Worm (Caenorhabditis elegans): ENCODE data around the gene ucp-4.
"Not testable (repeated sequence)": the region's sequence is repeated elsewhere in the genome, so short reads cannot be mapped to it uniquely, and the experiment has no call there.

ucp-4 gene

DNA sequence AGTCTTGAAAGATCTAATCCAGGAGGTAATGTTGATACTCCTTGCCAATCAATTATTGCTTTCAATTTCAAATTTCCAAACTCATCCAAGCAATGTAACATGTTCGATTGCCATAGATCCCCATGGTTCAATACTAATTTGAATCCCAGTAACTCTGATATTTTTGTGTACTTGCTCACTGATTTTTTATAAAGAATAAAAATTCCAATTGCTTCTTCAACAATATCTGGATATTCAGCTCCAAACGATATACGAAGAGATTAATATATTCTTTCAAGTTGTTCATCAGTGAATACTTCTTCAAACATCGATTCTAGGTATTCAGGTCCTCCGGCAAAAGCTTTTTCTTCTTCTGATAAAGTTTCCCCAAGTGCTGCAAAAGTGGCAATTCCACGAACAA lies 45.7 kb downstream of the ucp-4 start, which contains the start of gene E02C12.11:
Gene E02C12.11, minus strand, starts transcription at position 101 of the 400 bp plus-strand sequence.
- TF ChIP-seq mel-28 (tag; optimal IDR thresholded peaks at IDR 0.05; ENCODE audit: borderline replicate concordance); atf-7 (tag; optimal IDR thresholded peaks at IDR 0.05); tbx-9 (tag; optimal IDR thresholded peaks at IDR 0.05; ENCODE audit: borderline replicate concordance): not testable (repeated sequence)

DNA sequence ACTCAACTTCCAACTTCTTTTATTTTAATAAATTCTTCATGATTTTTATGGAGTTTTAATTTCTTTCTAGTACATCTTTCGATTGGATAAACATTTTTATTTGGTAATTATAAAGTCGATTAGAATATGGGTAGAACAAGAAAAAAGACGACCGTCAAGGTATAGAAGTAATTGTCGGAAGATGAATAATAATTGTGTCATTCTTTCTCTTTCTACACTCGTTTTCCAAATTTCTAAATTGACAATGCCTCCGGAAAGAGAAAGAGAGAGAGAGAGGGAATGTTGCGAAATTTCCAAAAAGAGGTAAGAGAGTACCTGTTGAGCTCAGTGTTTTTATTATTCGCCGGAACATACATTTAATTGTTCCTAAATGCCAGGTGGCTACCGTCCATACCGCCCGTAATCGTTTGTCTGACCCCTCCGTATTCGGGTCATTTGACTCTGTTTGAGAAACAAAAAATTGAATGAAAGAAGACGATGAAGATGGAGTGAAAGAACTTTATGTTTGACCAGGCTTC lies 47.8 kb downstream of the ucp-4 start, which contains the start of gene E02C12.12:
Gene E02C12.12, minus strand, starts transcription at position 468 of the 518 bp plus-strand sequence.
- TF ChIP-seq aptf-3 (GFP tag; IDR thresholded peaks at IDR 0.05) (no peak), athp-1 (tag; optimal IDR thresholded peaks at IDR 0.05) (no peak), cebp-1 (GFP tag; IDR thresholded peaks at IDR 0.05) (peak; percentile 65; the same call in 1 of the 2 replicates), cebp-1 (tag; optimal IDR thresholded peaks at IDR 0.05) (peak; percentile 92), aptf-2 (GFP tag; conservative IDR thresholded peaks at IDR 0.05) (no peak), fkh-3 (tag; optimal IDR thresholded peaks at IDR 0.05) (no peak), F57A8.1 (GFP tag; optimal IDR thresholded peaks at IDR 0.05) (no peak), attf-6 (GFP tag; IDR thresholded peaks at IDR 0.05) (no peak)

DNA sequence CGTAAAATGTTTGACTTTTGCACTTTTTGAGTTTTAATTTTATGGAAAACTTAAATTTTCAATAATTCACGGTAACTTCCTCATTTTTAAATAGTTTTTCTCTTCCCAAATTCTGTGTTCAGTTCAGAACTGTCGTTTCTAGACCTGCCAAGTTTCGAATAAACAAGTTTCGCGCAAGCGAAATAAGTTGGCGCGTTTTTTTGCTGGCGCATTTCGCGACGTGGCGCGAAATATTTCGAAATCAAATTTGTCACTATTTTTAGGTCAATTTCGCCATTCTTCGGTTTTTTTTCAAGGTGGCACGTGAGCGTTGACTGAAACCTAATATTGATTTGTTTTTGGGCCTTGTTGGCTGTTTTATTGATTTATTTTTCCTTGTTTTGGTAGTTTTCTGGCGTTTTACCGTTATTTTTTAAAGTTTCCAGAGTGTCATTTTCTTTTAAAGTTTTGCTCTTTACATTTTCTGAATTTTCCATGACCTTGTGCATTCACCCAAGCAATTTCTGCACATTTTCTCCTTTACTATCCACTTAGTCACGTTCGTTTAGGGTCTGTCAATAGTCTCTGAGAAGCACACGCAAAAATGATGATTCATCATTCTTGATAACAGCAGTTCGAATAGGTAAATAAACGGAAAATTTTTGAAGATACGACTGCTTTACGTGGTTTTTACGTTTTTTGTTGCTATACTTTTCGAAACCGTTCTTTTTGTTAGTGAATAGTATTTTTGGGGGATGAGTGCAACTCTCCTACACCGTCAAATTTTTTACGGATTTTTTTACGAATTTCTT lies 48.6 kb downstream of the ucp-4 start:
- TF ChIP-seq rec-8 (tag; optimal IDR thresholded peaks at IDR 0.05), result no peak
- no peak for TF ChIP-seq ets-4 (GFP tag; optimal IDR thresholded peaks at IDR 0.05)
- TF ChIP-seq nfya-2 (GFP tag; IDR thresholded peaks at IDR 0.05), result no peak
- peak; percentile 98 for TF ChIP-seq dpl-1 (GFP tag; optimal IDR thresholded peaks at IDR 0.05)
- TF ChIP-seq T26A5.8 (tag; optimal IDR thresholded peaks at IDR 0.05), result no peak
- no peak for TF ChIP-seq ama-1 (optimal IDR thresholded peaks at IDR 0.05)
- no peak for TF ChIP-seq ama-1 (GFP tag; optimal IDR thresholded peaks at IDR 0.05)
- TF ChIP-seq mxl-1 (tag; optimal IDR thresholded peaks at IDR 0.05), result no peak
- peak; percentile 99 for TF ChIP-seq efl-1 (GFP tag; optimal IDR thresholded peaks at IDR 0.05)
- TF ChIP-seq ztf-18 (tag; optimal IDR thresholded peaks at IDR 0.05), result peak; percentile 97
- no peak for TF ChIP-seq mes-4 (tag; optimal IDR thresholded peaks at IDR 0.05)
- TF ChIP-seq C17E4.6 (GFP tag; IDR thresholded peaks at IDR 0.05), result no peak
- peak; percentile 64 for TF ChIP-seq him-1 (tag; optimal IDR thresholded peaks at IDR 0.05)
- TF ChIP-seq lin-54 (GFP tag; optimal IDR thresholded peaks at IDR 0.05), result peak; percentile 93
- TF ChIP-seq sea-2 (GFP tag; IDR thresholded peaks at IDR 0.05), result no peak
- peak; percentile 89 for TF ChIP-seq hsf-1 (GFP tag; IDR thresholded peaks at IDR 0.05)
- TF ChIP-seq F33H1.4 (GFP tag; IDR thresholded peaks at IDR 0.05), result peak; percentile 82
- TF ChIP-seq pbrm-1 (GFP tag; IDR thresholded peaks at IDR 0.05), result peak; percentile 87
- TF ChIP-seq bed-1 (GFP tag; IDR thresholded peaks at IDR 0.05), result no peak
- TF ChIP-seq lin-35 (GFP tag; optimal IDR thresholded peaks at IDR 0.05), result peak in 2 of 3 experiments; percentile 16 to 77
- no peak for TF ChIP-seq ZK185.1 (tag; optimal IDR thresholded peaks at IDR 0.05; ENCODE audit: poor library complexity, severe bottlenecking)
- peak; percentile 92 for TF ChIP-seq madf-3 (GFP tag; IDR thresholded peaks at IDR 0.05)
- peak; percentile 88 for TF ChIP-seq unc-130 (GFP tag; optimal IDR thresholded peaks at IDR 0.05)
- peak; percentile 82 for TF ChIP-seq F49E8.2 (tag; optimal IDR thresholded peaks at IDR 0.05; ENCODE audit: insufficient read depth)
- TF ChIP-seq ztf-22 (GFP tag; optimal IDR thresholded peaks at IDR 0.05), result no peak
- peak; percentile 88 for TF ChIP-seq ekl-4 (GFP tag; IDR thresholded peaks at IDR 0.05)
- 0 out of 2 replicates have a peak, but pooled peaks have one; percentile 80 for TF ChIP-seq ztf-28 (GFP tag; IDR thresholded peaks at IDR 0.05)
- no peak for TF ChIP-seq ztf-6 (GFP tag; IDR thresholded peaks at IDR 0.05)
- peak; percentile 67; the same call in 1 of the 2 replicates for TF ChIP-seq hmg-1.2 (GFP tag; IDR thresholded peaks at IDR 0.05)
- no peak for TF ChIP-seq lag-1 (GFP tag; IDR thresholded peaks at IDR 0.05)
- TF ChIP-seq attf-3 (GFP tag; conservative IDR thresholded peaks at IDR 0.05), result peak; percentile 63
- no peak for TF ChIP-seq let-607 (tag; optimal IDR thresholded peaks at IDR 0.05)
- TF ChIP-seq Y79H2A.3 (GFP tag; conservative IDR thresholded peaks at IDR 0.05), result 0 out of 2 replicates have a peak, but pooled peaks have one; percentile 55

All from whole organism, young adult.